Fruit fly (Drosophila melanogaster) whole organism, embryonic: ENCODE results near the gene CG17169.

Experiments used
- CG10147 ChIP-seq: fragments of 200-800 bp; sonication (Bioruptor generic); optimal IDR thresholded peaks from 2 replicates; lab custom pipeline; 2019; ENCODE audit warnings: missing biosample characterization, mild to moderate bottlenecking, missing genetic modification characterization, moderate library complexity
- Dfd ChIP-seq, 2 experiments: fragments of >200 bp; optimal IDR thresholded peaks; 2 replicates each; lab custom pipeline; 2017; ENCODE audit warnings: missing biosample characterization in 2 of 2, missing genetic modification characterization in 2 of 2
- GATAe ChIP-seq: fragments of 200-800 bp; sonication (Bioruptor generic); conservative IDR thresholded peaks from 2 replicates; pipeline ENCODE4 v1.3.6; 2022; ENCODE audit warnings: missing biosample characterization, missing genetic modification characterization
- H15 ChIP-seq: fragments of 200-800 bp; sonication (Bioruptor generic); IDR thresholded peaks from 3 replicates; pipeline ENCODE4 v1.3.6; 2022; ENCODE audit warnings: missing biosample characterization, missing genetic modification characterization
- Pdp1 ChIP-seq, 2 experiments: fragments of 200-800 bp; sonication (Bioruptor generic); optimal IDR thresholded peaks; 3 replicates each; lab custom pipeline; 2016; ENCODE audit warnings: missing biosample characterization in 2 of 2, missing genetic modification characterization in 2 of 2, mild to moderate bottlenecking in 1 of 2, moderate library complexity in 1 of 2
- bab2 ChIP-seq: fragments of 200-800 bp; sonication (Bioruptor generic); optimal IDR thresholded peaks from 2 replicates; lab custom pipeline; 2016; ENCODE audit warnings: missing biosample characterization, missing genetic modification characterization
- croc ChIP-seq: fragments of 200-800 bp; sonication (Bioruptor generic); conservative IDR thresholded peaks from 3 replicates; pipeline ENCODE4 v1.3.6; 2022; ENCODE audit warnings: missing biosample characterization, missing genetic modification characterization
- ftz-f1 ChIP-seq: fragments of 200-800 bp; sonication (Bioruptor generic); optimal IDR thresholded peaks from 2 replicates; lab custom pipeline; 2016; ENCODE audit warnings: missing biosample characterization, missing genetic modification characterization
- gcm2 ChIP-seq: fragments of 200-800 bp; sonication (Bioruptor generic); optimal IDR thresholded peaks from 2 replicates; lab custom pipeline; 2016; ENCODE audit warnings: missing biosample characterization, missing genetic modification characterization
- gro ChIP-seq: fragments of 200-800 bp; sonication (Bioruptor generic); optimal IDR thresholded peaks from 2 replicates; lab custom pipeline; 2016; ENCODE audit warnings: missing biosample characterization, missing genetic modification characterization
- h ChIP-seq: fragments of >200 bp; optimal IDR thresholded peaks from 2 replicates; lab custom pipeline; 2017

DNA sequence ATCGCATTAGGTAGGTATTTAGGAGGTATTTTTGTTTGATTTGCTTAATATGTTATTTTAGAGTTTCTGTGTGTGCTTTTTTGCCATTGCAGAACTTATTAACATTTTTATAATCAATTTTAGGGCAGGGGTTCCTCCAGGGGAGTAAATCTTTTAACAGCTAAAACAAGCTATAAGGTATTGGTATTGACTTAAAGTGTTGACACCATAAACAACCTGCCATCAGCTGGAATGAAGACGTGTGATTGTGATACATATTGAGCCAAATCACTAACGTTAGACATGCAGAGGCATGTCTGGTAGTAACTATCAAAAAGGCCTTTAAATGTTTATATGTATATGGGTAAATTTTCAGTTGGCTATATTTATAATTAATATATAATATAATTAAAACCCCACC is 7.3 kb downstream of the CG17169 start:
- TF ChIP-seq croc = no peak
- TF ChIP-seq gro = no peak
- TF ChIP-seq ftz-f1 (GFP tag; lab: Kevin White, UChicago) = no peak
- no peak for TF ChIP-seq CG10147
- no peak for TF ChIP-seq Dfd (GFP tag; optimal IDR thresholded peaks at IDR 0.05; lab: Kevin White, UChicago)
- peak; percentile 10 for TF ChIP-seq bab2 (GFP tag; lab: Kevin White, UChicago)
- no peak for TF ChIP-seq Pdp1 (GFP tag; optimal IDR thresholded peaks at IDR 0.05; lab: Kevin White, UChicago)
- no peak for TF ChIP-seq gcm2 (GFP tag; lab: Kevin White, UChicago)
- TF ChIP-seq h (lab: Kevin White, UChicago) = no peak
- no peak for TF ChIP-seq H15 (GFP tag; lab: Robert Waterston, UW)
- no peak for TF ChIP-seq GATAe (GFP tag; lab: Robert Waterston, UW)
